Worm (Caenorhabditis elegans): Measurements from ENCODE around the gene dnj-1.
A peak's percentile ranks its signal among the peaks of the same experiment; 100 is the strongest.

Gene dnj-1

DNA sequence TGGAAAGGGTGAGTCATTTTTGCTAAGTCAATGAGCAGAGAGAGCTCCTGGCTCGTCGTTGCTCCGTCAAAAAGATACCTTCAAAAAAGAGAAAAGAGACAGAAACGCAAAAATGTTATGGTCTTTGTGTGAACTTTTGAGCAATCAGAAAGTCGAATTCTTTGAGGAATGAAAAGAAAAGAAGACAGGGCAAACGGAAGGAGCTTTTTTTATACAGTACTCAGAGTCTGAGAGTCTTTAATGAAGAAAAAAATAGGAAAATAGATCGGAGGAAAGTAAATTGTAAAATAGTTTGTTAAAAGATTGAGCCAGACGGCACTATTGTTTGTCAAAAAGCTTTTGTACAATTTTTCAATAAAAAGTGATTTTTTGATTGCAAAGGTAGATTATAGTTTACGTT, 29.4 kb upstream of the dnj-1 start:
- TF ChIP-seq alr-1 (tag; optimal IDR thresholded peaks at IDR 0.05; ENCODE audit: borderline replicate concordance): no peak
- TF ChIP-seq lsy-2 (tag; optimal IDR thresholded peaks at IDR 0.05): peak in 1 of 2 experiments; percentile 21
- peak; percentile 30 for TF ChIP-seq tbx-2 (tag; optimal IDR thresholded peaks at IDR 0.05)
- TF ChIP-seq nhr-71 (tag; optimal IDR thresholded peaks at IDR 0.05): peak; percentile 2
- TF ChIP-seq unc-98 (GFP tag; IDR thresholded peaks at IDR 0.05): no peak
- TF ChIP-seq lin-14 (GFP tag; optimal IDR thresholded peaks at IDR 0.05): no peak
- no peak for TF ChIP-seq fkh-8 (tag; optimal IDR thresholded peaks at IDR 0.05)
- peak; percentile 12 for TF ChIP-seq nhr-20 (tag; optimal IDR thresholded peaks at IDR 0.05)
- TF ChIP-seq efl-1 (optimal IDR thresholded peaks at IDR 0.05): no peak
- TF ChIP-seq efl-1 (GFP tag; optimal IDR thresholded peaks at IDR 0.05 in 1 of 2): peak in 1 of 2 experiments; percentile 62
- TF ChIP-seq fkh-4 (tag; optimal IDR thresholded peaks at IDR 0.05; ENCODE audit: borderline replicate concordance): no peak
- peak; percentile 66 for TF ChIP-seq nhr-77 (tag; optimal IDR thresholded peaks at IDR 0.05)
- no peak for TF ChIP-seq ceh-82 (tag; optimal IDR thresholded peaks at IDR 0.05)
- no peak for TF ChIP-seq nhr-237 (tag; optimal IDR thresholded peaks at IDR 0.05)

DNA sequence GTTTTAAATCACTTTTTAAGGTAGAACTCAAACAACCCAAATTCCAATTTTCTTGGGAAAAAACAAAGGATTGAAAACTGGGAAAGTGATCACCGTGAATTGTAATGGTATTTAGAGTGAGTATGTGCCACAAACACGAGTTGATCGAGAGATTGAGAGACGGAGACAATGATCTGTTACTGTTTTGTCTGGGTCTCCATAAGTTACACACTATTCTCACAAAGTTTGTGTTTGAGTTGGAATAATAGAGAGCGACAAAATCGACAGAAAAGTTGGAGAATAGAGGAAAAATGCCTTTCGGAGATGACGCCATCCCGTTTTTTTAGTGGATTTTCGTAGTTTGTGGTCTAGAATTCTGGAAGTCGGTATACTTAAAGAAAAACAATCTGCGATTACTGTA, 27.6 kb upstream of the dnj-1 start, which contains the start of gene nhr-7:
Gene nhr-7, minus strand, starts transcription at position 101 of the 400 bp plus-strand sequence.
- TF ChIP-seq nhr-77 (tag; optimal IDR thresholded peaks at IDR 0.05) (peak; percentile 28), fkh-8 (tag; optimal IDR thresholded peaks at IDR 0.05) (no peak), lin-14 (GFP tag; optimal IDR thresholded peaks at IDR 0.05) (no peak), ceh-8 (GFP tag; optimal IDR thresholded peaks at IDR 0.05) (no peak), tbx-2 (tag; optimal IDR thresholded peaks at IDR 0.05) (no peak), lin-13 (GFP tag; optimal IDR thresholded peaks at IDR 0.05) (no peak), sup-37 (GFP tag; optimal IDR thresholded peaks at IDR 0.05) (no peak), alr-1 (tag; optimal IDR thresholded peaks at IDR 0.05; ENCODE audit: borderline replicate concordance) (no peak), egl-13 (tag; optimal IDR thresholded peaks at IDR 0.05) (no peak)

DNA sequence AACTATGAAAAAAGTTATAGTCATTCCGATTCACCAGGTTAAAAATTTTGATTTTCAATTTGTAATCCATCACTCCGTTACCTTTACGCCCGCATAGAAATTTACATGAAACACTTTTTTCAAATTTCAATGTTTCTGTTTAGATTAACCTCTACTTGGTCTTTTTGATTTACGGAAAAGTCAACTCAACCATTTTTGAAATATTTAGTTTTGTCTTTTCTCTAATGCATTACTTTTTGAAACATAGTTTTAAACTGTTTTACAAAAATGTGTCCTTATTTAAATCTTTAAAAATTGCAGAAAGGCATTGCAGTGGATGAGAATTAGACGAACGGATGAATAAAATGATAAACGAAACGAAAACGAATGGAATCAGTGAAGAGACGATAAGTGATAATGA, 25.7 kb upstream of the dnj-1 start, which contains the start of gene gtl-2:
Gene gtl-2, plus strand, starts transcription at position 301 of the 400 bp plus-strand sequence.
- TF ChIP-seq nhr-28 (tag; optimal IDR thresholded peaks at IDR 0.05): no peak

DNA sequence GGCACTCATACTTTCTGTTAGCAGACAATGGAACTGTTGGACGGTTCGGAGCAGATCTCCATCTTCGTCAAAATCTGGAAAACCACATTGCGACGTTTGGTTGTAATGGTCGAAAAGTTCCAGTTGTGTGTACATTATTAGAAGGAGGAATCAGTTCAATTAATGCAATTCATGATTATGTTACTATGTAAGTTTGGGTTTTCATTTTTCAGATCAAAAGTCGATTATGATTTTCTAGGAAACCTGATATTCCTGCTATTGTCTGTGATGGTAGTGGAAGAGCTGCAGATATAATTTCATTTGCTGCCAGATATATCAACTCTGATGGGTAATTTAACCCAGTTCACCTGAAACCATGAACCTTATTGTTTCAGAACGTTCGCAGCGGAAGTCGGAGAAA, 22.8 kb upstream of the dnj-1 start:
- TF ChIP-seq lin-15B (tag; optimal IDR thresholded peaks at IDR 0.05) (no peak), dsc-1 (tag; optimal IDR thresholded peaks at IDR 0.05) (no peak), elt-3 (tag; optimal IDR thresholded peaks at IDR 0.05) (no peak), sptf-1 (tag; optimal IDR thresholded peaks at IDR 0.05) (no peak), skn-1 (tag; optimal IDR thresholded peaks at IDR 0.05) (no peak), lin-39 (tag; optimal IDR thresholded peaks at IDR 0.05) (no peak), jun-1 (tag; optimal IDR thresholded peaks at IDR 0.05) (no peak), lsy-2 (tag; optimal IDR thresholded peaks at IDR 0.05) (no peak), tlp-1 (tag; optimal IDR thresholded peaks at IDR 0.05) (no peak), Y116A8C.19 (tag; optimal IDR thresholded peaks at IDR 0.05; ENCODE audit: borderline replicate concordance) (no peak), F16B12.6 (tag; optimal IDR thresholded peaks at IDR 0.05) (no peak)

DNA sequence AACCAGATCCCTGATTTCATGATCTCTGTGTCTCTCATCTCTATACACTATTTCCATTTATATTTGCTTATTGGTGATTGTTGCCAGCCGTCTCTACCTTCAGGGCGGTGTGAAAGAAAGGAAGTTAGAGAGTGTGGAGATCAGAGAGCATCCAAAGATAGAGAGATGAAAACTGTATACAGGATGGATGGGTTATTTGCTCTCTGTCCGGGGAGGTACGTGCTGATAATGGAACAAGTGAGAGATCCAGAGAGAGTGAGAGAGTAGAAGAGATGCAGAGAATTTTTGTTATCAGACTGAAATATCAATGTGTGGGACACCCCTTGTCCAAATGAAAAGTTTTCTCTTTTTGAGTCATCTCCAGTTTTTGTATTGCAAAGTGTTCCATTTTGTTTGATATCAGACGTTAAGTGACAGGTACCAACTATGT, 14.7 kb upstream of the dnj-1 start:
- no peak for TF ChIP-seq aly-2 (tag; optimal IDR thresholded peaks at IDR 0.05)
- TF ChIP-seq lsy-2 (tag; optimal IDR thresholded peaks at IDR 0.05): peak in 1 of 2 experiments; percentile 20
- TF ChIP-seq sptf-1 (tag; optimal IDR thresholded peaks at IDR 0.05): no peak
- peak; percentile 37 for TF ChIP-seq nhr-20 (tag; optimal IDR thresholded peaks at IDR 0.05)
- peak; percentile 85 for TF ChIP-seq elt-2 (tag; optimal IDR thresholded peaks at IDR 0.05)
- peak; percentile 50 for TF ChIP-seq nhr-90 (tag; optimal IDR thresholded peaks at IDR 0.05; ENCODE audit: poor library complexity)
- TF ChIP-seq ceh-82 (tag; optimal IDR thresholded peaks at IDR 0.05): peak in 1 of 3 experiments; percentile 1
- no peak for TF ChIP-seq nhr-11 (tag; optimal IDR thresholded peaks at IDR 0.05)
- TF ChIP-seq egl-13 (tag; optimal IDR thresholded peaks at IDR 0.05): no peak
- no peak for TF ChIP-seq alr-1 (tag; optimal IDR thresholded peaks at IDR 0.05; ENCODE audit: borderline replicate concordance)
- peak; percentile 6 for TF ChIP-seq sup-37 (GFP tag; optimal IDR thresholded peaks at IDR 0.05)
- no peak for TF ChIP-seq unc-86 (tag; optimal IDR thresholded peaks at IDR 0.05)
- no peak for TF ChIP-seq lin-39 (tag; optimal IDR thresholded peaks at IDR 0.05)
- no peak for TF ChIP-seq nhr-28 (tag; optimal IDR thresholded peaks at IDR 0.05)
- TF ChIP-seq ces-1 (GFP tag; optimal IDR thresholded peaks at IDR 0.05): no peak
- TF ChIP-seq mep-1 (tag; optimal IDR thresholded peaks at IDR 0.05): no peak
- TF ChIP-seq pqm-1 (tag; optimal IDR thresholded peaks at IDR 0.05): peak; percentile 28
- TF ChIP-seq efl-1 (optimal IDR thresholded peaks at IDR 0.05): peak in 1 of 2 experiments; percentile 13
- peak in 1 of 2 experiments; percentile 89 for TF ChIP-seq efl-1 (GFP tag; optimal IDR thresholded peaks at IDR 0.05 in 1 of 2)
- TF ChIP-seq hlh-4 (tag; optimal IDR thresholded peaks at IDR 0.05): no peak
- TF ChIP-seq lin-14 (GFP tag; optimal IDR thresholded peaks at IDR 0.05): no peak
- peak in 1 of 2 experiments; percentile 48 for TF ChIP-seq lin-35 (GFP tag; optimal IDR thresholded peaks at IDR 0.05)
- TF ChIP-seq C34B4.2 (tag; optimal IDR thresholded peaks at IDR 0.05): no peak
- no peak for TF ChIP-seq efl-3 (GFP tag; optimal IDR thresholded peaks at IDR 0.05)
- TF ChIP-seq fkh-10 (GFP tag; optimal IDR thresholded peaks at IDR 0.05): no peak
- TF ChIP-seq nhr-77 (tag; optimal IDR thresholded peaks at IDR 0.05): peak; percentile 76
